Worm (Caenorhabditis elegans) whole organism, L1 larva: ENCODE measurements around the gene top-3.

Source experiments
- F16B12.6 ChIP-seq: fragments of 150-350 bp; optimal IDR thresholded peaks from 2 replicates; lab custom pipeline; 2014; ENCODE audit warnings: missing biosample characterization, missing genetic modification characterization
- Y116A8C.19 ChIP-seq: sonication (generic microtip); optimal IDR thresholded peaks from 2 replicates; lab custom pipeline; 2016; ENCODE audit warnings: missing compliant biosample characterization, missing genetic modification characterization, borderline replicate concordance
- aha-1 ChIP-seq: fragments of 150-350 bp; optimal IDR thresholded peaks from 2 replicates; lab custom pipeline; 2014; ENCODE audit warnings: missing biosample characterization, missing genetic modification characterization
- ama-1 ChIP-seq: fragments of 150-350 bp; optimal IDR thresholded peaks from 2 replicates; lab custom pipeline; 2014
- ceh-63 ChIP-seq: fragments of 200-800 bp; sonication (Bioruptor generic); optimal IDR thresholded peaks from 2 replicates; lab custom pipeline; 2018; ENCODE audit warnings: mild to moderate bottlenecking, missing genetic modification characterization, missing compliant biosample characterization
- ces-1 ChIP-seq: fragments of 150-350 bp; optimal IDR thresholded peaks from 2 replicates; lab custom pipeline; 2014; ENCODE audit warnings: missing biosample characterization, missing genetic modification reagents, missing genetic modification characterization
- efl-1 ChIP-seq, 4 experiments: fragments of 150-350 bp; optimal IDR thresholded peaks in 3 of 4; peaks in 1 of 4; 1 replicate in 1 of 4; 2 replicates in 3 of 4; lab custom pipeline; 2014; ENCODE audit warnings: missing biosample characterization in 2 of 4, missing genetic modification characterization in 2 of 4, missing genetic modification reagents in 2 of 4
- efl-3 ChIP-seq: fragments of 200-800 bp; sonication (Bioruptor generic); optimal IDR thresholded peaks from 2 replicates; lab custom pipeline; 2018; ENCODE audit warnings: mild to moderate bottlenecking, missing genetic modification characterization, missing compliant biosample characterization
- egl-13 ChIP-seq: sonication (generic microtip); optimal IDR thresholded peaks from 2 replicates; lab custom pipeline; 2016; ENCODE audit warnings: missing genotype, missing genetic modification reagents, missing genetic modification characterization, missing compliant biosample characterization
- elt-2 ChIP-seq: sonication (generic microtip); optimal IDR thresholded peaks from 2 replicates; lab custom pipeline; 2016; ENCODE audit warnings: missing genetic modification characterization, mild to moderate bottlenecking, inconsistent platforms, missing compliant biosample characterization, missing genetic modification reagents
- elt-3 ChIP-seq, 6 experiments: fragments of 150-350 bp in 1 of 6; sonication (generic microtip); optimal IDR thresholded peaks; 2 replicates each; lab custom pipeline; 2017 to 2018; ENCODE audit warnings: missing biosample characterization in 6 of 6, missing genetic modification characterization in 6 of 6, inconsistent platforms in 1 of 6
- ets-5 ChIP-seq: fragments of 200-800 bp; sonication (Bioruptor generic); IDR thresholded peaks from 2 replicates; pipeline ENCODE4 v1.3.6; 2022; ENCODE audit warnings: missing genetic modification characterization, missing compliant biosample characterization
- fkh-10 ChIP-seq: sonication (generic microtip); optimal IDR thresholded peaks from 2 replicates; lab custom pipeline; 2017; ENCODE audit warnings: missing biosample characterization, missing genetic modification reagents, missing genetic modification characterization
- fkh-8 ChIP-seq: sonication (generic microtip); optimal IDR thresholded peaks from 2 replicates; lab custom pipeline; 2016; ENCODE audit warnings: mild to moderate bottlenecking, missing genetic modification characterization, missing compliant biosample characterization
- fos-1 ChIP-seq: fragments of 150-350 bp; optimal IDR thresholded peaks from 2 replicates; lab custom pipeline; 2014; ENCODE audit warnings: missing biosample characterization, missing genetic modification characterization
- hlh-17 ChIP-seq: fragments of 200-800 bp; sonication (Bioruptor generic); optimal IDR thresholded peaks from 2 replicates; lab custom pipeline; 2018; ENCODE audit warnings: missing genetic modification characterization, mild to moderate bottlenecking, missing compliant biosample characterization, moderate library complexity, borderline replicate concordance
- hlh-4 ChIP-seq: sonication (generic microtip); optimal IDR thresholded peaks from 2 replicates; lab custom pipeline; 2016; ENCODE audit warnings: mild to moderate bottlenecking, missing genetic modification characterization, missing compliant biosample characterization
- irx-1 ChIP-seq: sonication (generic microtip); optimal IDR thresholded peaks from 2 replicates; lab custom pipeline; 2016; ENCODE audit warnings: missing genetic modification characterization, missing compliant biosample characterization
- isw-1 ChIP-seq: fragments of 200-800 bp; sonication (Bioruptor generic); IDR thresholded peaks from 2 replicates; pipeline ENCODE4 v1.3.6; 2022; ENCODE audit warnings: missing genetic modification characterization, missing compliant biosample characterization
- jun-1 ChIP-seq: fragments of 150-350 bp; optimal IDR thresholded peaks from 2 replicates; lab custom pipeline; 2014; ENCODE audit warnings: missing biosample characterization, missing genetic modification reagents, missing genetic modification characterization
- lin-14 ChIP-seq: fragments of 200-800 bp; sonication (Bioruptor generic); optimal IDR thresholded peaks from 2 replicates; lab custom pipeline; 2018; ENCODE audit warnings: mild to moderate bottlenecking, missing genetic modification characterization, moderate library complexity, missing compliant biosample characterization
- lin-15B ChIP-seq: fragments of 150-350 bp; sonication (generic microtip); optimal IDR thresholded peaks from 3 replicates; lab custom pipeline; 2014; ENCODE audit warnings: missing biosample characterization, missing genetic modification characterization
- lin-39 ChIP-seq: fragments of 150-350 bp; optimal IDR thresholded peaks from 2 replicates; lab custom pipeline; 2014; ENCODE audit warnings: missing biosample characterization, missing genetic modification reagents, missing genetic modification characterization
- lsy-2 ChIP-seq, 2 experiments: fragments of 150-350 bp; optimal IDR thresholded peaks; 2 replicates each; lab custom pipeline; 2014; ENCODE audit warnings: missing biosample characterization in 2 of 2, missing genetic modification characterization in 2 of 2
- mab-9 ChIP-seq: fragments of 200-800 bp; sonication (Bioruptor generic); IDR thresholded peaks from 2 replicates; pipeline ENCODE4 v1.3.6; 2022; ENCODE audit warnings: missing genetic modification reagents, missing genetic modification characterization, missing compliant biosample characterization
- mef-2 ChIP-seq: fragments of 150-350 bp; optimal IDR thresholded peaks from 2 replicates; lab custom pipeline; 2014; ENCODE audit warnings: missing biosample characterization, missing genetic modification characterization
- nhr-11 ChIP-seq: fragments of 150-350 bp; optimal IDR thresholded peaks from 2 replicates; lab custom pipeline; 2014; ENCODE audit warnings: missing biosample characterization, missing genetic modification characterization
- nhr-19 ChIP-seq: fragments of 200-800 bp; sonication (Bioruptor generic); conservative IDR thresholded peaks from 2 replicates; pipeline ENCODE4 v1.3.6; 2022; ENCODE audit warnings: missing genetic modification characterization, missing compliant biosample characterization
- nhr-28 ChIP-seq: fragments of 150-350 bp; optimal IDR thresholded peaks from 2 replicates; lab custom pipeline; 2014; ENCODE audit warnings: missing biosample characterization, missing genetic modification characterization
- nhr-47 ChIP-seq: sonication (generic microtip); optimal IDR thresholded peaks from 2 replicates; lab custom pipeline; 2016; ENCODE audit warnings: mild to moderate bottlenecking, missing genetic modification characterization, moderate library complexity, missing compliant biosample characterization
- nhr-71 ChIP-seq: sonication (generic microtip); optimal IDR thresholded peaks from 2 replicates; lab custom pipeline; 2016; ENCODE audit warnings: mild to moderate bottlenecking, missing genetic modification characterization, moderate library complexity, missing compliant biosample characterization
- nhr-76 ChIP-seq: sonication (generic microtip); optimal IDR thresholded peaks from 2 replicates; lab custom pipeline; 2017; ENCODE audit warnings: missing biosample characterization, missing genetic modification characterization
- nhr-85 ChIP-seq: sonication (generic microtip); peaks from one replicate; lab custom pipeline; 2016; ENCODE audit warnings: missing genetic modification characterization, inconsistent platforms, missing compliant biosample characterization
- nhr-90 ChIP-seq: sonication (generic microtip); optimal IDR thresholded peaks from 2 replicates; lab custom pipeline; 2016; ENCODE audit warnings: mild to moderate bottlenecking, missing genetic modification characterization, missing compliant biosample characterization; ENCODE audit not compliant: poor library complexity
- pag-3 ChIP-seq: sonication (generic microtip); optimal IDR thresholded peaks from 2 replicates; lab custom pipeline; 2017; ENCODE audit warnings: missing genetic modification characterization, mild to moderate bottlenecking, missing compliant biosample characterization, antibody characterized with exemption, borderline replicate concordance; ENCODE audit not compliant: insufficient read depth
- pax-3 ChIP-seq: fragments of 200-800 bp; sonication (Bioruptor generic); optimal IDR thresholded peaks from 2 replicates; lab custom pipeline; 2018; ENCODE audit warnings: mild to moderate bottlenecking, missing genetic modification characterization, moderate library complexity, missing compliant biosample characterization
- snpc-4 ChIP-seq: fragments of 150-350 bp; optimal IDR thresholded peaks from 2 replicates; lab custom pipeline; 2014; ENCODE audit warnings: missing biosample characterization, missing genetic modification characterization
- swsn-7 ChIP-seq: sonication (generic microtip); optimal IDR thresholded peaks from 2 replicates; lab custom pipeline; 2016; ENCODE audit warnings: missing genetic modification characterization, missing compliant biosample characterization
- tbx-2 ChIP-seq: sonication (generic microtip); optimal IDR thresholded peaks from 2 replicates; lab custom pipeline; 2016; ENCODE audit warnings: missing genetic modification characterization, missing compliant biosample characterization
- unc-98 ChIP-seq: fragments of 200-800 bp; sonication (Bioruptor generic); IDR thresholded peaks from 2 replicates; pipeline ENCODE4 v1.3.6; 2022; ENCODE audit warnings: missing genetic modification characterization, missing compliant biosample characterization
- xbp-1 ChIP-seq: sonication (generic microtip); optimal IDR thresholded peaks from 2 replicates; lab custom pipeline; 2016; ENCODE audit warnings: missing genetic modification characterization, missing compliant biosample characterization
- zip-4 ChIP-seq: fragments of 200-800 bp; sonication (Bioruptor generic); optimal IDR thresholded peaks from 2 replicates; lab custom pipeline; 2018; ENCODE audit warnings: mild to moderate bottlenecking, missing genetic modification characterization, moderate library complexity, missing compliant biosample characterization
- ztf-11 ChIP-seq, 2 experiments: sonication (generic microtip); optimal IDR thresholded peaks; 2 replicates each; lab custom pipeline; 2016 to 2017; ENCODE audit warnings: missing genetic modification characterization in 2 of 2, missing biosample characterization in 1 of 2, missing compliant biosample characterization in 1 of 2

top-3 gene

ce11 chrIII:11946062-11946749, 13.8 kb downstream of the top-3 start (continued):
- TF ChIP-seq nhr-90 (peak; percentile 99), pax-3 (tag; lab: Kevin White, UChicago) (peak; percentile 99), nhr-28 (tag; lab: Kevin White, UChicago) (no peak), elt-2 (tag; lab: Kevin White, UChicago) (peak; percentile 90), lsy-2 (tag; optimal IDR thresholded peaks at IDR 0.05; lab: Kevin White, UChicago) (peak; percentile 88 to 93), nhr-47 (peak; percentile 99), unc-98 (GFP tag; lab: Robert Waterston, UW) (peak; percentile 98), Y116A8C.19 (tag; lab: Kevin White, UChicago) (peak; percentile 99), ceh-63 (GFP tag; lab: Kevin White, UChicago) (peak; percentile 92), tbx-2 (tag; lab: Kevin White, UChicago) (peak; percentile 99), mef-2 (peak; percentile 32), mab-9 (GFP tag; lab: Robert Waterston, UW) (peak; percentile 97), nhr-19 (GFP tag; lab: Robert Waterston, UW) (peak; percentile 95), hlh-4 (peak; percentile 98), irx-1 (tag; lab: Kevin White, UChicago) (peak; percentile 100), elt-3 (tag; optimal IDR thresholded peaks at IDR 0.05; lab: Kevin White, UChicago) (peak in 2 of 6 experiments; percentile 48 to 55), zip-4 (peak; percentile 91), lin-39 (peak; percentile 90), lin-14 (GFP tag; lab: Kevin White, UChicago) (peak; percentile 93), ztf-11 (tag; optimal IDR thresholded peaks at IDR 0.05; lab: Kevin White, UChicago) (peak in 1 of 2 experiments; percentile 100), ces-1 (GFP tag; lab: Kevin White, UChicago) (no peak), ama-1 (lab: Kevin White, UChicago) (peak; percentile 76), fos-1 (tag; lab: Kevin White, UChicago) (peak; percentile 66), nhr-11 (peak; percentile 64), efl-3 (GFP tag; lab: Kevin White, UChicago) (peak; percentile 99), pag-3 (no peak), swsn-7 (peak; percentile 97), jun-1 (tag; lab: Kevin White, UChicago) (peak; percentile 69), efl-1 (optimal IDR thresholded peaks at IDR 0.05; lab: Kevin White, UChicago) (peak; percentile 77 to 84), efl-1 (GFP tag; optimal IDR thresholded peaks at IDR 0.05 in 1 of 2; lab: Kevin White, UChicago) (peak; percentile 82 to 97), egl-13 (tag; lab: Kevin White, UChicago) (peak; percentile 100), F16B12.6 (tag; lab: Kevin White, UChicago) (peak; percentile 61), nhr-85 (tag; lab: Kevin White, UChicago) (peak; percentile 99), nhr-76 (tag; lab: Kevin White, UChicago) (no peak), fkh-8 (peak; percentile 95), xbp-1 (peak; percentile 97), hlh-17 (GFP tag; lab: Kevin White, UChicago) (peak; percentile 100), nhr-71 (tag; lab: Kevin White, UChicago) (peak; percentile 98), ets-5 (GFP tag; lab: Robert Waterston, UW) (no peak), snpc-4 (tag; lab: Kevin White, UChicago) (peak; percentile 81), isw-1 (GFP tag; lab: Robert Waterston, UW) (peak; percentile 91), fkh-10 (peak; percentile 40), lin-15B (tag; lab: Kevin White, UChicago) (peak; percentile 82), aha-1 (tag; lab: Kevin White, UChicago) (no peak)
